Fruit fly (Drosophila melanogaster) whole organism: Measurements from ENCODE around the gene CG34382.

Experiments
- Dll ChIP-seq: fragments of >200 bp; optimal IDR thresholded peaks from 2 replicates; lab custom pipeline; 2017
- pan ChIP-seq: fragments of >200 bp; optimal IDR thresholded peaks from 2 replicates; lab custom pipeline; 2017
- psq ChIP-seq: fragments of >200 bp; optimal IDR thresholded peaks from 2 replicates; lab custom pipeline; 2017

DNA sequence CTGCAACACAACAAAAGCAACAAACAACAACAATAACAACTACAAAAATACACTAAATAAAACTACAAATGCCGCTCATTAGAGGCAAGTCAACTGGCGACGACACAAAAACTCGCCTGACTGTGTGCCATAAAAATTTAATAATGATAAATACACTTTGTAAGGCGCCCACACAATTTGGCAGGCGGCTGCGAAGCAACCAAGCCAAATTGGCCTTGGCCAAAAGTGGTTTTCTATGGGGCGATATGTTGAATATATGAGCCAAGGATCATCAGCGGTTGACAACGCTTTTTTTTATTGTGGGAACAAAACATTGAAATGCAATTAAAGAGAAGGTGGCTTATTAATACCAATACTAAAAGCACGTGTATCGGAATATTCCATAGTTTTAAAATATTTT lies 28.7 kb upstream of the CG34382 start:
- TF ChIP-seq Dll (no peak), psq (lab: Kevin White, UChicago) (no peak), pan (lab: Kevin White, UChicago) (no peak)
